Fruit fly (Drosophila melanogaster) whole organism, pupa: ENCODE results near the gene CG6013.

Source experiments
- CG10348 ChIP-seq: fragments of 200-800 bp; sonication (Bioruptor generic); IDR thresholded peaks from 2 replicates; pipeline ENCODE4 v1.3.6; 2022; ENCODE audit warnings: missing biosample characterization, missing genetic modification characterization
- CG12605 ChIP-seq: fragments of 200-800 bp; sonication (Bioruptor generic); IDR thresholded peaks from 2 replicates; pipeline ENCODE4 v1.3.6; 2022; ENCODE audit warnings: missing biosample characterization, missing genetic modification characterization
- CG15710 ChIP-seq: fragments of 200-800 bp; sonication (Bioruptor generic); optimal IDR thresholded peaks from 2 replicates; lab custom pipeline; 2018; ENCODE audit warnings: missing biosample characterization, mild to moderate bottlenecking, missing genetic modification characterization, moderate library complexity
- CG17806 ChIP-seq: fragments of 200-800 bp; sonication (Bioruptor generic); optimal IDR thresholded peaks from 2 replicates; lab custom pipeline; 2018; ENCODE audit warnings: missing biosample characterization, mild to moderate bottlenecking, missing genetic modification characterization, moderate library complexity
- CG32121 ChIP-seq: fragments of 200-800 bp; sonication (Bioruptor generic); IDR thresholded peaks from 2 replicates; pipeline ENCODE4 v1.3.6; 2022; ENCODE audit warnings: missing biosample characterization, missing genetic modification characterization
- CG34367 ChIP-seq: fragments of 200-800 bp; sonication (Bioruptor generic); optimal IDR thresholded peaks from 2 replicates; lab custom pipeline; 2018; ENCODE audit warnings: missing biosample characterization, mild to moderate bottlenecking, missing genetic modification characterization
- CG4496 ChIP-seq: fragments of 200-800 bp; sonication (Bioruptor generic); IDR thresholded peaks from 3 replicates; pipeline ENCODE4 v1.3.6; 2022; ENCODE audit warnings: missing biosample characterization, missing genetic modification characterization
- CG8159 ChIP-seq: fragments of 200-800 bp; sonication (Bioruptor generic); optimal IDR thresholded peaks from 3 replicates; lab custom pipeline; 2018; ENCODE audit warnings: missing biosample characterization, mild to moderate bottlenecking, missing genetic modification characterization, moderate library complexity
- EcR ChIP-seq: fragments of 200-800 bp; sonication (Bioruptor generic); optimal IDR thresholded peaks from 3 replicates; lab custom pipeline; 2019; ENCODE audit warnings: missing biosample characterization, missing genetic modification characterization, mild to moderate bottlenecking, moderate library complexity, missing genetic modification reagents
- Ets98B ChIP-seq: fragments of 200-800 bp; sonication (Bioruptor generic); IDR thresholded peaks from 2 replicates; pipeline ENCODE4 v1.3.6; 2022; ENCODE audit warnings: missing biosample characterization, missing genetic modification characterization
- Snoo ChIP-seq: fragments of 200-800 bp; sonication (Bioruptor generic); optimal IDR thresholded peaks from 3 replicates; lab custom pipeline; 2017; ENCODE audit warnings: missing biosample characterization, mild to moderate bottlenecking, missing genetic modification characterization, inconsistent platforms
- rn ChIP-seq: fragments of 200-800 bp; sonication (Bioruptor generic); IDR thresholded peaks from 2 replicates; pipeline ENCODE4 v1.3.6; 2022; ENCODE audit warnings: missing biosample characterization, missing genetic modification characterization

dm6 chr3R:19024761-19025160 lies 6.5 kb upstream of the CG6013 start, which contains the start of gene CG14285:
- TF ChIP-seq rn (GFP tag; lab: Robert Waterston, UW) (no peak), CG10348 (GFP tag; lab: Robert Waterston, UW) (no peak), CG17806 (tag; lab: Kevin White, UChicago) (no peak), Snoo (tag; lab: Kevin White, UChicago) (no peak), CG4496 (GFP tag; lab: Robert Waterston, UW) (no peak), Ets98B (no peak), CG34367 (no peak), CG12605 (no peak), CG15710 (tag; lab: Kevin White, UChicago) (no peak), EcR (GFP tag; lab: Kevin White, UChicago) (no peak), CG8159 (no peak), CG32121 (GFP tag; lab: Robert Waterston, UW) (peak; percentile 22; the same call in 1 of the 2 replicates)
